Fruit fly (Drosophila melanogaster) whole organism, adult: ENCODE measurements around the gene ldbr.

Experiments
- CG14711 ChIP-seq: fragments of 200-800 bp; sonication (Bioruptor generic); optimal IDR thresholded peaks from 2 replicates; lab custom pipeline; 2018; ENCODE audit warnings: missing biosample characterization, mild to moderate bottlenecking, missing genetic modification characterization, moderate library complexity
- CG1620 ChIP-seq: fragments of 200-800 bp; sonication (Bioruptor generic); optimal IDR thresholded peaks from 2 replicates; lab custom pipeline; 2016; ENCODE audit warnings: missing biosample characterization, missing genetic modification characterization
- CG33017 ChIP-seq: fragments of 200-800 bp; sonication (Bioruptor generic); optimal IDR thresholded peaks from 2 replicates; lab custom pipeline; 2018; ENCODE audit warnings: missing biosample characterization, mild to moderate bottlenecking, missing genetic modification characterization, moderate library complexity
- CG5204 ChIP-seq: fragments of 200-800 bp; sonication (Bioruptor generic); optimal IDR thresholded peaks from 2 replicates; lab custom pipeline; 2016; ENCODE audit warnings: missing biosample characterization, missing genetic modification characterization
- Clk ChIP-seq: fragments of 200-800 bp; sonication (Bioruptor generic); optimal IDR thresholded peaks from 2 replicates; lab custom pipeline; 2017; ENCODE audit warnings: missing biosample characterization, missing genetic modification characterization
- bab1 ChIP-seq: fragments of 200-800 bp; sonication (Bioruptor generic); optimal IDR thresholded peaks from 3 replicates; lab custom pipeline; 2019; ENCODE audit warnings: missing biosample characterization, mild to moderate bottlenecking, missing genetic modification characterization, moderate library complexity
- cnc ChIP-seq, 2 experiments: fragments of >200 bp; optimal IDR thresholded peaks; 2 replicates each; lab custom pipeline; 2017
- pad ChIP-seq: fragments of 200-800 bp; sonication (Bioruptor generic); optimal IDR thresholded peaks from 3 replicates; lab custom pipeline; 2017; ENCODE audit warnings: missing biosample characterization, missing genetic modification characterization, mild to moderate bottlenecking, moderate library complexity, missing genetic modification reagents
- toe ChIP-seq: fragments of 200-800 bp; sonication (Bioruptor generic); optimal IDR thresholded peaks from 2 replicates; lab custom pipeline; 2016; ENCODE audit warnings: missing biosample characterization, missing genetic modification characterization

- no peak for TF ChIP-seq CG14711 (tag; lab: Kevin White, UChicago)
- no peak for TF ChIP-seq toe (GFP tag; lab: Kevin White, UChicago)
- TF ChIP-seq CG33017 (tag; lab: Kevin White, UChicago), result no peak
- no peak for TF ChIP-seq bab1 (GFP tag; lab: Kevin White, UChicago)
- no peak for TF ChIP-seq CG1620 (GFP tag; lab: Kevin White, UChicago)
- TF ChIP-seq Clk, result no peak
- TF ChIP-seq cnc (optimal IDR thresholded peaks at IDR 0.05; lab: Kevin White, UChicago), result no peak
- TF ChIP-seq pad (GFP tag; lab: Kevin White, UChicago), result no peak
- TF ChIP-seq CG5204 (GFP tag; lab: Kevin White, UChicago), result no peak
Observed at dm6 chr3L:8108201-8108600, 13.4 kb upstream of the ldbr start.
